Fruit fly (Drosophila melanogaster): ENCODE data around the gene CG15456.

The CG15456 gene

dm6 chrX:20429482-20430204, 2.8 kb upstream of the CG15456 start, which contains the start of the genes CG11710 and mal:
Gene CG11710 (minus strand): TSS chrX:20429673.
Gene mal (plus strand): TSS chrX:20429675.
- no peak for TF ChIP-seq psq (optimal IDR thresholded peaks at IDR 0.05)
- no peak for TF ChIP-seq EcR (GFP tag; optimal IDR thresholded peaks at IDR 0.05)
- no peak for TF ChIP-seq CG8478 (optimal IDR thresholded peaks at IDR 0.05)
- no peak for TF ChIP-seq usp (GFP tag; optimal IDR thresholded peaks at IDR 0.05)
- no peak for TF ChIP-seq pan (optimal IDR thresholded peaks at IDR 0.05)
- TF ChIP-seq Dll (optimal IDR thresholded peaks at IDR 0.05): no peak

- no peak for TF ChIP-seq Dll (optimal IDR thresholded peaks at IDR 0.05)
Measured at dm6 chrX:20423747-20424165, 3.1 kb downstream of the CG15456 start, which contains the start of the genes Pp4-19C and cactin. Gene Pp4-19C (minus strand): TSS chrX:20424002. Gene cactin (plus strand): TSS chrX:20424069.

dm6 chrX:20423158-20423557, 3.7 kb downstream of the CG15456 start:
- no peak for TF ChIP-seq psq (optimal IDR thresholded peaks at IDR 0.05)
- TF ChIP-seq EcR (GFP tag; optimal IDR thresholded peaks at IDR 0.05): no peak
- no peak for TF ChIP-seq Dll (optimal IDR thresholded peaks at IDR 0.05)
- TF ChIP-seq usp (GFP tag; optimal IDR thresholded peaks at IDR 0.05): no peak
- no peak for TF ChIP-seq CG8478 (optimal IDR thresholded peaks at IDR 0.05)
- TF ChIP-seq pan (optimal IDR thresholded peaks at IDR 0.05): no peak

dm6 chrX:20419313-20419712, 7.5 kb downstream of the CG15456 start, which contains the start of gene Obp19d:
Gene Obp19d (plus strand): TSS chrX:20419613.
- TF ChIP-seq EcR (GFP tag; optimal IDR thresholded peaks at IDR 0.05): no peak

dm6 chrX:20418864-20419263, 8.0 kb downstream of the CG15456 start, which contains the start of gene Obp19c:
Gene Obp19c (minus strand): TSS chrX:20418964.
- no peak for TF ChIP-seq psq (optimal IDR thresholded peaks at IDR 0.05)
- no peak for TF ChIP-seq Dll (optimal IDR thresholded peaks at IDR 0.05)
- TF ChIP-seq CG8478 (optimal IDR thresholded peaks at IDR 0.05): no peak

dm6 chrX:20416433-20416832, 10.4 kb downstream of the CG15456 start, which contains the start of gene Obp19b:
Gene Obp19b (plus strand): TSS chrX:20416733.
- TF ChIP-seq pan (optimal IDR thresholded peaks at IDR 0.05) (no peak), EcR (GFP tag; optimal IDR thresholded peaks at IDR 0.05) (no peak), CG8478 (optimal IDR thresholded peaks at IDR 0.05) (no peak), usp (GFP tag; optimal IDR thresholded peaks at IDR 0.05) (no peak), psq (optimal IDR thresholded peaks at IDR 0.05) (no peak), Dll (optimal IDR thresholded peaks at IDR 0.05) (no peak)

- TF ChIP-seq psq (optimal IDR thresholded peaks at IDR 0.05): no peak
- no peak for TF ChIP-seq Dll (optimal IDR thresholded peaks at IDR 0.05)
- TF ChIP-seq pan (optimal IDR thresholded peaks at IDR 0.05): no peak
- no peak for TF ChIP-seq CG8478 (optimal IDR thresholded peaks at IDR 0.05)
- TF ChIP-seq EcR (GFP tag; optimal IDR thresholded peaks at IDR 0.05): no peak
- TF ChIP-seq usp (GFP tag; optimal IDR thresholded peaks at IDR 0.05): no peak
Measured at dm6 chrX:20415444-20415843, 11.4 kb downstream of the CG15456 start, which contains the start of gene Obp19a. Gene Obp19a (plus strand): TSS chrX:20415744.

dm6 chrX:20414099-20414498, 12.7 kb downstream of the CG15456 start, which contains the start of gene CG15458:
Gene CG15458 (minus strand): TSS chrX:20414199.
- no peak for TF ChIP-seq pan (optimal IDR thresholded peaks at IDR 0.05)
- TF ChIP-seq CG8478 (optimal IDR thresholded peaks at IDR 0.05): no peak
- no peak for TF ChIP-seq psq (optimal IDR thresholded peaks at IDR 0.05)
- TF ChIP-seq EcR (GFP tag; optimal IDR thresholded peaks at IDR 0.05): no peak
- no peak for TF ChIP-seq usp (GFP tag; optimal IDR thresholded peaks at IDR 0.05)
- no peak for TF ChIP-seq Dll (optimal IDR thresholded peaks at IDR 0.05)

dm6 chrX:20413481-20413880, 13.4 kb downstream of the CG15456 start, which contains the start of gene CG15459:
Gene CG15459 (minus strand): TSS chrX:20413581.
- no peak for TF ChIP-seq usp (GFP tag; optimal IDR thresholded peaks at IDR 0.05)
- TF ChIP-seq EcR (GFP tag; optimal IDR thresholded peaks at IDR 0.05): no peak

- no peak for TF ChIP-seq Dll (optimal IDR thresholded peaks at IDR 0.05)
- TF ChIP-seq usp (GFP tag; optimal IDR thresholded peaks at IDR 0.05): no peak
- TF ChIP-seq pan (optimal IDR thresholded peaks at IDR 0.05): no peak
- no peak for TF ChIP-seq EcR (GFP tag; optimal IDR thresholded peaks at IDR 0.05)
- TF ChIP-seq CG8478 (optimal IDR thresholded peaks at IDR 0.05): peak; percentile 42
- TF ChIP-seq psq (optimal IDR thresholded peaks at IDR 0.05): no peak
Measured at dm6 chrX:20411635-20412034, 15.2 kb downstream of the CG15456 start.

dm6 chrX:20394066-20394913, 32.6 kb downstream of the CG15456 start, which contains the start of gene HERC2:
Gene HERC2 (plus strand): TSS chrX:20394395.
- TF ChIP-seq pan (optimal IDR thresholded peaks at IDR 0.05): no peak
- TF ChIP-seq psq (optimal IDR thresholded peaks at IDR 0.05): no peak
- TF ChIP-seq CG8478 (optimal IDR thresholded peaks at IDR 0.05): no peak
- no peak for TF ChIP-seq Dll (optimal IDR thresholded peaks at IDR 0.05)
- TF ChIP-seq EcR (GFP tag; optimal IDR thresholded peaks at IDR 0.05): no peak
- TF ChIP-seq usp (GFP tag; optimal IDR thresholded peaks at IDR 0.05): no peak

- TF ChIP-seq CG8478 (optimal IDR thresholded peaks at IDR 0.05): no peak
- TF ChIP-seq pan (optimal IDR thresholded peaks at IDR 0.05): no peak
- no peak for TF ChIP-seq psq (optimal IDR thresholded peaks at IDR 0.05)
- no peak for TF ChIP-seq EcR (GFP tag; optimal IDR thresholded peaks at IDR 0.05)
- TF ChIP-seq usp (GFP tag; optimal IDR thresholded peaks at IDR 0.05): no peak
- no peak for TF ChIP-seq Dll (optimal IDR thresholded peaks at IDR 0.05)
Measured at dm6 chrX:20393580-20393979, 33.3 kb downstream of the CG15456 start, which contains the start of gene Syx16. Gene Syx16 (minus strand): TSS chrX:20393751.

Data from whole organism.